Fruit fly (Drosophila melanogaster): ENCODE measurements around the gene Piezo.

- TF ChIP-seq sv (GFP tag; optimal IDR thresholded peaks at IDR 0.05) = no peak
- no peak for TF ChIP-seq psq (GFP tag; optimal IDR thresholded peaks at IDR 0.05)
- TF ChIP-seq pan (optimal IDR thresholded peaks at IDR 0.05) = no peak
Measured at dm6 chr2L:8116632-8117193, 46.2 kb upstream of the Piezo start.
